Worm (Caenorhabditis elegans): ENCODE measurements around the gene F14D2.15.

Gene F14D2.15

DNA sequence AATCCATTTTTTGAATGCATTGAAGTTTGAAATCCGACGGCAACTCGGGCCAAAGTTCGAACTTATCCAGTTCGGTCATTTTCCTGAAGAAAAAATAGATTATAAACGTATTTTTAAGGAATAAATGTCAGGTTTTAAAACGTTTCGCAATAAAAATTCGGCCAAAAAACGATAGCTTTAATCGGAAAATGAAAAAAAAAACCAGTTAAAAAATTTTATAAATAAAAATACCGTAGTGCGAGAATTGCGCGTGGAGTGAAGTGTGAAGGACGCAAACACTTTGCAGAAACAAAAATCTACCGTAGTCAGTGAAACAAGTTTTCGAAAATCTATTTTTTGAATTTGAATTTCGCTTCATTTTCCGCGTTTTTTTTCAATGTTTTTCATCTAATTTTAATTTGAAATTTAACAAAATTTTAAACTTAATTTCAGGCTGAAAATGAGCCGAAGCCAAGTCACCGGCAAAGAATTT lies 6.2 kb upstream of the F14D2.15 start, which contains the start of gene F14D2.8:
Gene F14D2.8 (minus strand): TSS at position 51 of the 472 bp plus-strand sequence.
- TF ChIP-seq ceh-82 (tag; optimal IDR thresholded peaks at IDR 0.05) (no peak), Y116A8C.19 (tag; optimal IDR thresholded peaks at IDR 0.05; ENCODE audit: borderline replicate concordance) (no peak), unc-86 (tag; optimal IDR thresholded peaks at IDR 0.05) (no peak), ets-5 (GFP tag; IDR thresholded peaks at IDR 0.05) (no peak), F16B12.6 (tag; optimal IDR thresholded peaks at IDR 0.05) (no peak), blmp-1 (tag; optimal IDR thresholded peaks at IDR 0.05) (no peak), ama-1 (optimal IDR thresholded peaks at IDR 0.05) (no peak), efl-1 (optimal IDR thresholded peaks at IDR 0.05) (no peak), efl-1 (GFP tag; optimal IDR thresholded peaks at IDR 0.05 in 1 of 2) (no peak), elt-2 (tag; optimal IDR thresholded peaks at IDR 0.05) (no peak), nhr-28 (tag; optimal IDR thresholded peaks at IDR 0.05) (no peak), lin-14 (GFP tag; optimal IDR thresholded peaks at IDR 0.05) (no peak), irx-1 (tag; optimal IDR thresholded peaks at IDR 0.05) (no peak), ceh-63 (GFP tag; optimal IDR thresholded peaks at IDR 0.05) (no peak), ceh-8 (GFP tag; optimal IDR thresholded peaks at IDR 0.05) (no peak)

DNA sequence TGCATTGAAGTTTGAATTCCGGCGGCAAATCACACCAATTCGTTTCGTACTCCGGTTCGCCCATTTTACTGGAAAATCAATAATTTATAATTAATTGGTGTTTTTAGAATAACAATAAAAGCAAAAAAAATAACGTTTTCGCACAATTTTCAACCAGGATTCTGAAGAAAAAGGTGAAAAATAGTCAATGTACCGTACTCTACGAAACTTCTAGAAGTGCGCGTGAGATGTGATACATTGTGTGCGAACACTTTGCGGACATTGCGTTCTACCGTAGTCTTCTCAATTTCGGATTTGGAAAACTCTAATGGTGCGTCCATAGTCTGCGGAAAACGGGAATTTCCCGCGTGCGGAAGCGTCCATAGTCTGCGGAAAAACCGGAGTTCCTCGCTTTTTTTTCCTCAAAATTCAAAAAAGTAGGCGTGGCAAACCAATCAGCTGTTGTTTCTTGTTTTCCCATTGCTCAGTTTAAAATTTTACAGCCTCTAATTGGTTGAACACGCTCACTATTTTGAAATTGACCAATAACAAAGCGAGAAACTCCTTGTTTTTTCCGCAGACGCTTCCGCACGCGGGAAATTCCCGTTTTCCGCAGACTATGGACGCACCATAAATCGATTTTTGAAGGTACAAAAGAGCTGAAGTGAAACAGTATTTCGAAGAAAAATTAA lies 4.5 kb upstream of the F14D2.15 start, which contains the start of the genes F14D2.14 and bath-29:
Gene F14D2.14 (minus strand): TSS at position 51 of the 671 bp plus-strand sequence.
Gene bath-29 (plus strand): TSS at position 621 of the 671 bp plus-strand sequence.
- TF ChIP-seq zag-1 (tag; optimal IDR thresholded peaks at IDR 0.05) (no peak), mab-9 (GFP tag; IDR thresholded peaks at IDR 0.05) (no peak), nhr-85 (tag) (no peak), unc-30 (tag; optimal IDR thresholded peaks at IDR 0.05) (no peak), nhr-77 (tag; optimal IDR thresholded peaks at IDR 0.05) (no peak), hlh-17 (GFP tag; optimal IDR thresholded peaks at IDR 0.05; ENCODE audit: borderline replicate concordance) (no peak), zip-4 (GFP tag; optimal IDR thresholded peaks at IDR 0.05) (no peak), ztf-11 (tag; optimal IDR thresholded peaks at IDR 0.05) (no peak), mef-2 (tag; optimal IDR thresholded peaks at IDR 0.05) (no peak), fkh-10 (GFP tag; optimal IDR thresholded peaks at IDR 0.05) (no peak), unc-62 (GFP tag; optimal IDR thresholded peaks at IDR 0.05) (no peak), nhr-12 (tag; optimal IDR thresholded peaks at IDR 0.05) (no peak), alr-1 (tag; optimal IDR thresholded peaks at IDR 0.05; ENCODE audit: borderline replicate concordance) (no peak), ceh-90 (tag; optimal IDR thresholded peaks at IDR 0.05) (no peak), efl-1 (optimal IDR thresholded peaks at IDR 0.05) (no peak), efl-1 (GFP tag; optimal IDR thresholded peaks at IDR 0.05 in 1 of 2) (no peak), ztf-4 (tag; optimal IDR thresholded peaks at IDR 0.05) (no peak), nhr-11 (tag; optimal IDR thresholded peaks at IDR 0.05) (no peak), dpl-1 (GFP tag; optimal IDR thresholded peaks at IDR 0.05) (no peak), fkh-4 (tag; optimal IDR thresholded peaks at IDR 0.05; ENCODE audit: borderline replicate concordance) (no peak)

DNA sequence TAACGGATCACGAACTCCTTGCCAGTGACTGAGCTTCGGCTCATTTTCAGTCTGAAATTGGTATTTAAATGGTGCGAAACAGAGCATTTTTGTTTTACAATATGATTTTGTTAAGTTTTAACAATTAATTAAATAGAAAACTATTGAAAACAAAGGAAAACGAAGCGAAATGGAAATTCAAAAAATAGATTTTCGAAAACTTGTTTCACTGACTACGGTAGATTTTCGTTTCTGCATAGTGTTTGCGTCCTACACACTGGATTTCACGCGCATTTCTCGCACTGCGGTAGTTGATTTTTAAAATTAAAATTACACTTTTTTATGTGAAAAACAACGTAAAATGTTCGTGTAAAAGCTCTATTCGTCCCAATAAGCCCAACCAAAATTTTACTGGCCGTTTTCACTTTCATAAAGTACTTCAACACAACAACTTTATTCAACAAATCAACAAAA lies 2.7 kb upstream of the F14D2.15 start, which contains the start of gene bath-30:
Gene bath-30 (minus strand): TSS at position 51 of the 453 bp plus-strand sequence.
- TF ChIP-seq sox-4 (tag; optimal IDR thresholded peaks at IDR 0.05) (no peak), mab-9 (GFP tag; IDR thresholded peaks at IDR 0.05) (no peak), rnt-1 (tag; optimal IDR thresholded peaks at IDR 0.05) (no peak), elt-3 (tag; optimal IDR thresholded peaks at IDR 0.05) (no peak), isw-1 (GFP tag; IDR thresholded peaks at IDR 0.05) (no peak), lin-14 (GFP tag; optimal IDR thresholded peaks at IDR 0.05) (no peak), sup-37 (GFP tag; optimal IDR thresholded peaks at IDR 0.05) (no peak), aly-2 (tag; optimal IDR thresholded peaks at IDR 0.05) (no peak), zag-1 (tag; optimal IDR thresholded peaks at IDR 0.05) (no peak), unc-98 (GFP tag; IDR thresholded peaks at IDR 0.05) (no peak), C34B4.2 (tag; optimal IDR thresholded peaks at IDR 0.05) (no peak), nhr-85 (tag) (no peak), lsy-2 (tag; optimal IDR thresholded peaks at IDR 0.05) (no peak), fkh-10 (GFP tag; optimal IDR thresholded peaks at IDR 0.05) (no peak)
